Fruit fly (Drosophila melanogaster): ENCODE measurements around the gene CG18273.

The CG18273 gene

dm6 chrX:520215-520861 lies 33.0 kb upstream of the CG18273 start:
- TF ChIP-seq TFAM (GFP tag; optimal IDR thresholded peaks at IDR 0.05) = no peak
- TF ChIP-seq fd102C (GFP tag; optimal IDR thresholded peaks at IDR 0.05) = no peak
- no peak for TF ChIP-seq Chrac-16 (GFP tag; optimal IDR thresholded peaks at IDR 0.05)
- TF ChIP-seq kah (GFP tag; optimal IDR thresholded peaks at IDR 0.05) = no peak
- TF ChIP-seq grau (tag; optimal IDR thresholded peaks at IDR 0.05) = no peak
- TF ChIP-seq nerfin-1 (tag; optimal IDR thresholded peaks at IDR 0.05) = peak; percentile 89
- no peak for TF ChIP-seq CG2678 (tag; optimal IDR thresholded peaks at IDR 0.05)
- no peak for TF ChIP-seq knrl (GFP tag; IDR thresholded peaks at IDR 0.05; ENCODE audit: partially characterized antibody)
- no peak for TF ChIP-seq Poxn (GFP tag; IDR thresholded peaks at IDR 0.05)
- no peak for TF ChIP-seq unc-4 (GFP tag; IDR thresholded peaks at IDR 0.05; ENCODE audit: partially characterized antibody)
- no peak for TF ChIP-seq CG15479 (GFP tag; optimal IDR thresholded peaks at IDR 0.05)
- no peak for TF ChIP-seq ap (GFP tag; IDR thresholded peaks at IDR 0.05)
- no peak for TF ChIP-seq CG11504 (tag; optimal IDR thresholded peaks at IDR 0.05)
- no peak for TF ChIP-seq CG3407 (GFP tag; optimal IDR thresholded peaks at IDR 0.05)
- no peak for TF ChIP-seq HHEX (GFP tag; optimal IDR thresholded peaks at IDR 0.05)
- TF ChIP-seq CG10209 (GFP tag; optimal IDR thresholded peaks at IDR 0.05) = no peak
- TF ChIP-seq bsh (GFP tag; optimal IDR thresholded peaks at IDR 0.05) = no peak
- TF ChIP-seq eyg (GFP tag; optimal IDR thresholded peaks at IDR 0.05) = no peak
- no peak for TF ChIP-seq inv (GFP tag; IDR thresholded peaks at IDR 0.05; ENCODE audit: partially characterized antibody)
- no peak for TF ChIP-seq gt (GFP tag; IDR thresholded peaks at IDR 0.05)
- TF ChIP-seq Med (GFP tag) = peak; percentile 43
- TF ChIP-seq ssp (GFP tag; IDR thresholded peaks at IDR 0.05) = no peak
- TF ChIP-seq HLHmδ (GFP tag; optimal IDR thresholded peaks at IDR 0.05) = no peak
- no peak for TF ChIP-seq danr (GFP tag; IDR thresholded peaks at IDR 0.05)
- no peak for TF ChIP-seq Dp (GFP tag; optimal IDR thresholded peaks at IDR 0.05)
- no peak for TF ChIP-seq Ravus (GFP tag; IDR thresholded peaks at IDR 0.05)
- no peak for TF ChIP-seq twi (tag; optimal IDR thresholded peaks at IDR 0.05)
- no peak for TF ChIP-seq Rx (GFP tag; IDR thresholded peaks at IDR 0.05)
- TF ChIP-seq dm (GFP tag; optimal IDR thresholded peaks at IDR 0.05) = no peak
- peak; percentile 9 for TF ChIP-seq pfk (GFP tag; optimal IDR thresholded peaks at IDR 0.05)
- TF ChIP-seq cg (GFP tag; optimal IDR thresholded peaks at IDR 0.05) = no peak
- TF ChIP-seq tna (GFP tag; IDR thresholded peaks at IDR 0.05; ENCODE audit: partially characterized antibody) = no peak
- TF ChIP-seq CG31365 (tag; optimal IDR thresholded peaks at IDR 0.05) = no peak
- no peak for TF ChIP-seq gsb-n (tag; optimal IDR thresholded peaks at IDR 0.05)
- no peak for TF ChIP-seq CG5245 (GFP tag; optimal IDR thresholded peaks at IDR 0.05)
- TF ChIP-seq corto (GFP tag; optimal IDR thresholded peaks at IDR 0.05) = no peak
- TF ChIP-seq CG13775 (GFP tag; optimal IDR thresholded peaks at IDR 0.05) = no peak
- no peak for TF ChIP-seq CG7357 (GFP tag; IDR thresholded peaks at IDR 0.05)
- TF ChIP-seq CG3281 (GFP tag; optimal IDR thresholded peaks at IDR 0.05) = no peak
- TF ChIP-seq ems (GFP tag; optimal IDR thresholded peaks at IDR 0.05) = no peak
- no peak for TF ChIP-seq bowl (GFP tag; IDR thresholded peaks at IDR 0.05)
- TF ChIP-seq CG18011 (GFP tag; optimal IDR thresholded peaks at IDR 0.05) = no peak
- TF ChIP-seq onecut (GFP tag; IDR thresholded peaks at IDR 0.05) = no peak
- no peak for TF ChIP-seq Hr39 (optimal IDR thresholded peaks at IDR 0.05)
- TF ChIP-seq kni (GFP tag; optimal IDR thresholded peaks at IDR 0.05) = peak; percentile 71
- TF ChIP-seq CG3163 (GFP tag; optimal IDR thresholded peaks at IDR 0.05) = no peak
- no peak for TF ChIP-seq CG12236 (GFP tag; optimal IDR thresholded peaks at IDR 0.05)
- no peak for TF ChIP-seq gro (GFP tag; optimal IDR thresholded peaks at IDR 0.05)
- peak; percentile 82 for TF ChIP-seq Nf-YC (tag; optimal IDR thresholded peaks at IDR 0.05)
- TF ChIP-seq emc (GFP tag; optimal IDR thresholded peaks at IDR 0.05) = no peak

All from whole organism, embryonic.